Worm (Caenorhabditis elegans) whole organism, early embryonic: ENCODE results near the gene ttr-27.

Experiments
- B0310.2 ChIP-seq: sonication (generic microtip); optimal IDR thresholded peaks from 2 replicates; lab custom pipeline; 2016; ENCODE audit warnings: mild to moderate bottlenecking, missing genetic modification characterization, missing compliant biosample characterization
- F13C5.2 ChIP-seq: sonication (generic microtip); optimal IDR thresholded peaks from 2 replicates; lab custom pipeline; 2017; ENCODE audit warnings: mild to moderate bottlenecking, missing genetic modification characterization, inconsistent platforms, missing compliant biosample characterization
- ama-1 ChIP-seq: fragments of 150-350 bp; optimal IDR thresholded peaks from 2 replicates; lab custom pipeline; 2014
- ceh-13 ChIP-seq: fragments of 200-800 bp; sonication (Bioruptor generic); optimal IDR thresholded peaks from 2 replicates; lab custom pipeline; 2018; ENCODE audit warnings: mild to moderate bottlenecking, missing genetic modification characterization, missing compliant biosample characterization
- ets-7 ChIP-seq: sonication (generic microtip); optimal IDR thresholded peaks from 2 replicates; lab custom pipeline; 2016; ENCODE audit warnings: missing genotype, missing genetic modification characterization, missing compliant biosample characterization
- flt-1 ChIP-seq: fragments of 200-800 bp; sonication (Bioruptor generic); IDR thresholded peaks from 2 replicates; pipeline ENCODE4 v1.3.6; 2022; ENCODE audit warnings: missing genetic modification characterization, missing compliant biosample characterization
- hmg-4 ChIP-seq: fragments of 200-800 bp; sonication (Bioruptor generic); optimal IDR thresholded peaks from 2 replicates; lab custom pipeline; 2018; ENCODE audit warnings: mild to moderate bottlenecking, missing genetic modification characterization, missing compliant biosample characterization
- hnd-1 ChIP-seq: sonication (generic microtip); optimal IDR thresholded peaks from 2 replicates; lab custom pipeline; 2016; ENCODE audit warnings: missing genetic modification characterization, missing compliant biosample characterization
- scrt-1 ChIP-seq: fragments of 200-800 bp; sonication (Bioruptor generic); IDR thresholded peaks from 2 replicates; pipeline ENCODE4 v1.3.6; 2022; ENCODE audit warnings: missing genetic modification characterization, missing compliant biosample characterization

ce11 chrV:12937098-12937497 lies 33.2 kb upstream of the ttr-27 start, which contains the start of gene T16G1.6:
- TF ChIP-seq F13C5.2 (tag; lab: Kevin White, UChicago) (no peak), ets-7 (no peak), scrt-1 (GFP tag; lab: Robert Waterston, UW) (no peak), B0310.2 (no peak), ceh-13 (no peak), flt-1 (GFP tag; lab: Robert Waterston, UW) (no peak), ama-1 (no peak), hnd-1 (no peak), hmg-4 (GFP tag; lab: Kevin White, UChicago) (no peak)
